Worm (Caenorhabditis elegans) whole organism, early embryonic: Measurements from ENCODE around the gene F26G1.11.

ENCODE experiments used
- B0310.2 ChIP-seq: sonication (generic microtip); optimal IDR thresholded peaks from 2 replicates; lab custom pipeline; 2016; ENCODE audit warnings: mild to moderate bottlenecking, missing genetic modification characterization, missing compliant biosample characterization
- F13C5.2 ChIP-seq: sonication (generic microtip); optimal IDR thresholded peaks from 2 replicates; lab custom pipeline; 2017; ENCODE audit warnings: mild to moderate bottlenecking, missing genetic modification characterization, inconsistent platforms, missing compliant biosample characterization
- aly-1 ChIP-seq: sonication (generic microtip); optimal IDR thresholded peaks from 2 replicates; lab custom pipeline; 2016; ENCODE audit warnings: missing genetic modification characterization, missing compliant biosample characterization
- ama-1 ChIP-seq: fragments of 150-350 bp; optimal IDR thresholded peaks from 2 replicates; lab custom pipeline; 2014
- ceh-13 ChIP-seq: fragments of 200-800 bp; sonication (Bioruptor generic); optimal IDR thresholded peaks from 2 replicates; lab custom pipeline; 2018; ENCODE audit warnings: mild to moderate bottlenecking, missing genetic modification characterization, missing compliant biosample characterization
- ceh-36 ChIP-seq: sonication (generic microtip); optimal IDR thresholded peaks from 2 replicates; lab custom pipeline; 2016; ENCODE audit warnings: missing genetic modification characterization, inconsistent platforms, missing compliant biosample characterization
- ets-7 ChIP-seq: sonication (generic microtip); optimal IDR thresholded peaks from 2 replicates; lab custom pipeline; 2016; ENCODE audit warnings: missing genotype, missing genetic modification characterization, missing compliant biosample characterization
- flt-1 ChIP-seq: fragments of 200-800 bp; sonication (Bioruptor generic); IDR thresholded peaks from 2 replicates; pipeline ENCODE4 v1.3.6; 2022; ENCODE audit warnings: missing genetic modification characterization, missing compliant biosample characterization
- hmbx-1 ChIP-seq: sonication (generic microtip); optimal IDR thresholded peaks from 2 replicates; lab custom pipeline; 2016; ENCODE audit warnings: mild to moderate bottlenecking, missing genetic modification characterization, missing compliant biosample characterization
- hmg-4 ChIP-seq: fragments of 200-800 bp; sonication (Bioruptor generic); optimal IDR thresholded peaks from 2 replicates; lab custom pipeline; 2018; ENCODE audit warnings: mild to moderate bottlenecking, missing genetic modification characterization, missing compliant biosample characterization
- hnd-1 ChIP-seq: sonication (generic microtip); optimal IDR thresholded peaks from 2 replicates; lab custom pipeline; 2016; ENCODE audit warnings: missing genetic modification characterization, missing compliant biosample characterization
- pes-1 ChIP-seq: fragments of 200-800 bp; sonication (Bioruptor generic); IDR thresholded peaks from 2 replicates; pipeline ENCODE4 v1.3.6; 2022; ENCODE audit warnings: missing genetic modification reagents, missing genetic modification characterization, missing compliant biosample characterization
- scrt-1 ChIP-seq: fragments of 200-800 bp; sonication (Bioruptor generic); IDR thresholded peaks from 2 replicates; pipeline ENCODE4 v1.3.6; 2022; ENCODE audit warnings: missing genetic modification characterization, missing compliant biosample characterization
- sea-1 ChIP-seq: fragments of 200-800 bp; sonication (Bioruptor generic); conservative IDR thresholded peaks from 2 replicates; pipeline ENCODE4 v1.3.6; 2022; ENCODE audit warnings: missing genetic modification characterization, missing compliant biosample characterization
- tbx-11 ChIP-seq: fragments of 200-800 bp; sonication (Bioruptor generic); IDR thresholded peaks from 2 replicates; pipeline ENCODE4 v1.3.6; 2022; ENCODE audit warnings: missing genetic modification characterization, missing compliant biosample characterization
- tbx-37 ChIP-seq: fragments of 200-800 bp; sonication (Bioruptor generic); conservative IDR thresholded peaks from 2 replicates; pipeline ENCODE4 v1.3.6; 2022; ENCODE audit warnings: missing genetic modification reagents, missing genetic modification characterization, missing compliant biosample characterization
- tra-4 ChIP-seq: sonication (generic microtip); optimal IDR thresholded peaks from 2 replicates; lab custom pipeline; 2017; ENCODE audit warnings: missing genetic modification characterization, missing compliant biosample characterization

Gene F26G1.11

DNA sequence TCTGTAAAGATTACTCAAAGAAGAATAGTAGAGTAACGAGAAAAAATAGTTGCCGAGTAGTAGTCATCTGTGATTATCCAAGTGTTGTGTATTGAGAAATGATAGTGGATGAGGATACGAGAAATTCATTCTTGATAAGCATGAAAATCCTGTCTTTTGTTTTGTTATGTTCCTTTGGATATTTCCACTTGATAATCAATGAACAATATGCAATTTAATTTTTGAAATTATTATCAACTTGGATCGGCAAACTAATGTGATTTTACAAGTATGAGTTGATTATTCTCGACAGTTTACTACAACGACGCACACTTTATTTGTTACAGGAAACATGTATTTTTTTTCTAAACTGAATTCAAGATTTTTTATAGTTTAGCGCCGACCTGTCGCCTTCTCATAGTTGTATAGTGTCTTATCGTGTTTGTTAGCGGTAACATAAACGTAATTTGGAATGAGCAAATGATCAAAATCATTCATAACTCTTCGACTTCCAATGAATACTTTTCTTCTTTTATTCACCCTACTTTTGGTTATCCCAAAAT, 3.0 kb upstream of the F26G1.11 start, which contains the start of the genes F26G1.9 and F26G1.10:
TSS of gene F26G1.9 (minus strand) at position 101 of the 542 bp plus-strand sequence.
TSS of gene F26G1.10 (plus strand) at position 492 of the 542 bp plus-strand sequence.
- TF ChIP-seq scrt-1 (GFP tag; lab: Robert Waterston, UW), result no peak
- no peak for TF ChIP-seq ceh-36
- TF ChIP-seq hmbx-1, result no peak
- no peak for TF ChIP-seq hmg-4
- no peak for TF ChIP-seq aly-1 (tag; lab: Kevin White, UChicago)
- no peak for TF ChIP-seq flt-1 (GFP tag; lab: Robert Waterston, UW)
- no peak for TF ChIP-seq ceh-13 (GFP tag; lab: Kevin White, UChicago)
- no peak for TF ChIP-seq F13C5.2 (tag; lab: Kevin White, UChicago)
- TF ChIP-seq tra-4, result no peak

ce11 chrII:4775802-4776201, 1.1 kb upstream of the F26G1.11 start:
- no peak for TF ChIP-seq tra-4
- no peak for TF ChIP-seq ama-1 (lab: Kevin White, UChicago)
- no peak for TF ChIP-seq B0310.2
- no peak for TF ChIP-seq tbx-11 (GFP tag; lab: Robert Waterston, UW)

DNA sequence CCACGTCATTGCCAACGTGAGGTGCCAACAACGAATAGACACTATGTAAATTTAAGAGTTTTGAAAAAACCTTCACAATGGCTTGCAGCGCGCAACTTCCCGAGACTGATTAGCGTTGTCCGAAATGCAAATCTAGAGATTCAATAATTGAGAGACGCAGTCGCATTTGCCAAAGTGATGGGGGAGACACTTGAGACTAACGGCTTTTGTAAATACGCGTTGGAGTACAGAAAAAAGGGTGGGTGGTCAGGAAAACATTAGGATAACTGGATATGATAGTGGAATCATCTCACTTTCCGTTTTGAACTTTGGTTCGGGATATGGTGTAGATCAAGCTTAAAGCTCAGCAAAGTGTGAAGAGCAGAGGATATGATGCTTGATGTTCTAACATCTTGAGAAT, 2.8 kb downstream of the F26G1.11 start:
- TF ChIP-seq ceh-36 (no peak), ets-7 (no peak), tra-4 (no peak), scrt-1 (GFP tag; lab: Robert Waterston, UW) (no peak), hmg-4 (no peak), tbx-11 (GFP tag; lab: Robert Waterston, UW) (no peak), F13C5.2 (tag; lab: Kevin White, UChicago) (no peak), pes-1 (GFP tag; lab: Robert Waterston, UW) (no peak), sea-1 (GFP tag; lab: Robert Waterston, UW) (no peak)

ce11 chrII:4784436-4784835, 7.5 kb downstream of the F26G1.11 start, which contains the start of gene nep-12:
Gene nep-12 (minus strand): TSS chrII:4784536.
- no peak for TF ChIP-seq hmbx-1
- no peak for TF ChIP-seq hnd-1 (tag; lab: Kevin White, UChicago)

DNA sequence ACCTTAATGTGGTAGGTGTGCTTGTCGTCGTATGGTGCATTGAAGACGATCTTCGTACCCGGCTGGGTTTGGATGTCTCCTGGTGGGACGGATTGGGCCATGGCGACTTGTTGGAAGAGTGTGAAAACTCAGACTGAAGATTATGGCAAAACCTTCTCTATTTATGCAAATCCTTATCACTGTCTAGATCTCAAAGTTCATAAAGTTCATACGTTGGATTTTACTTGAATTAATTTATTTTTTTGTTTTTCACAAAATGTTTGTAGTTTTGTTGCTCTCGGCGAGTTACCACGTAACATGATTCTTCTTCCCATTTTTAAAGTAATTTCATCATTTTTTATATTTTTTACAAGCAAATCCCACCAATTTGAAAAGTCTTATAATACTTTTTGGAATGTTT, 9.2 kb downstream of the F26G1.11 start, which contains the start of gene msp-3:
TSS of gene msp-3 (minus strand) at position 101 of the 400 bp plus-strand sequence.
- TF ChIP-seq ceh-36 (no peak), B0310.2 (no peak), hmbx-1 (no peak), hnd-1 (tag; lab: Kevin White, UChicago) (no peak), tra-4 (no peak), scrt-1 (GFP tag; lab: Robert Waterston, UW) (no peak), sea-1 (GFP tag; lab: Robert Waterston, UW) (no peak), pes-1 (GFP tag; lab: Robert Waterston, UW) (no peak), flt-1 (GFP tag; lab: Robert Waterston, UW) (no peak), ceh-13 (GFP tag; lab: Kevin White, UChicago) (no peak)

ce11 chrII:4789835-4790343, 13.0 kb downstream of the F26G1.11 start, which contains the start of gene F26G1.15:
Gene F26G1.15 (plus strand): TSS chrII:4790293.
- no peak for TF ChIP-seq pes-1 (GFP tag; lab: Robert Waterston, UW)
- TF ChIP-seq tbx-37 (GFP tag; lab: Robert Waterston, UW), result no peak
- TF ChIP-seq sea-1 (GFP tag; lab: Robert Waterston, UW), result no peak

- TF ChIP-seq ceh-36, result no peak
- no peak for TF ChIP-seq aly-1 (tag; lab: Kevin White, UChicago)
- no peak for TF ChIP-seq pes-1 (GFP tag; lab: Robert Waterston, UW)
- TF ChIP-seq tra-4, result no peak
- TF ChIP-seq flt-1 (GFP tag; lab: Robert Waterston, UW), result no peak
- TF ChIP-seq sea-1 (GFP tag; lab: Robert Waterston, UW), result no peak
- TF ChIP-seq hnd-1 (tag; lab: Kevin White, UChicago), result no peak
- TF ChIP-seq tbx-37 (GFP tag; lab: Robert Waterston, UW), result no peak
Measured at ce11 chrII:4790687-4791086, 13.8 kb downstream of the F26G1.11 start.

DNA sequence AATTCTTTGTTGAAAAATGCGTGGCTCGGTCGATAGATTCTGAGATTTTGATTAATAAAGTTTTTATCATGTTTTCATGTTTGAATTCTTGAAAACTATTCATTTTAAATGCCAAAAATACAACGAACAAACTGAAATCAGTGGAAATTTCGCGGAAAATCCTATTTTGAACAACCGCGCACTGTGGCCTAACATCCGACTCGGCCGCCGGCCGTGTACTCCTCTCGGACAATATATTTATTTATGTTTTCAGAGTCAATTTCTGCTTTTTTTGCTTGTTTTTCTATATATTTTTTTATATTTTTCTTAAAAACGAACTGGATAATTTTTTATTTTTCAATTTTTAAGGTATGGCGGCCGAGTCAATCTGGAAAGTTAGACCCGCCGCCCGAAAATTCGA, 14.3 kb downstream of the F26G1.11 start, which contains the start of gene F26G1.1:
TSS of gene F26G1.1 (plus strand) at position 347 of the 400 bp plus-strand sequence.
- TF ChIP-seq F13C5.2 (tag; lab: Kevin White, UChicago) (peak; percentile 24), hmg-4 (peak; percentile 59), pes-1 (GFP tag; lab: Robert Waterston, UW) (no peak; the same call in 1 of the 2 replicates), tbx-37 (GFP tag; lab: Robert Waterston, UW) (peak; percentile 78), flt-1 (GFP tag; lab: Robert Waterston, UW) (no peak), ceh-13 (GFP tag; lab: Kevin White, UChicago) (no peak), tbx-11 (GFP tag; lab: Robert Waterston, UW) (no peak)

- TF ChIP-seq ceh-13 (GFP tag; lab: Kevin White, UChicago), result no peak
- TF ChIP-seq pes-1 (GFP tag; lab: Robert Waterston, UW), result no peak
- TF ChIP-seq hmg-4, result no peak
- TF ChIP-seq flt-1 (GFP tag; lab: Robert Waterston, UW), result no peak
- TF ChIP-seq tbx-11 (GFP tag; lab: Robert Waterston, UW), result no peak
- TF ChIP-seq ceh-36, result no peak
- no peak for TF ChIP-seq ets-7
- TF ChIP-seq tra-4, result no peak
- no peak for TF ChIP-seq tbx-37 (GFP tag; lab: Robert Waterston, UW)
- no peak for TF ChIP-seq ama-1 (lab: Kevin White, UChicago)
- no peak for TF ChIP-seq B0310.2
- TF ChIP-seq F13C5.2 (tag; lab: Kevin White, UChicago), result no peak
- no peak for TF ChIP-seq hnd-1 (tag; lab: Kevin White, UChicago)
- TF ChIP-seq scrt-1 (GFP tag; lab: Robert Waterston, UW), result no peak
- no peak for TF ChIP-seq sea-1 (GFP tag; lab: Robert Waterston, UW)
- no peak for TF ChIP-seq aly-1 (tag; lab: Kevin White, UChicago)
- no peak for TF ChIP-seq hmbx-1
Measured at ce11 chrII:4793320-4793719, 16.4 kb downstream of the F26G1.11 start.
